Worm (Caenorhabditis elegans) whole organism, L4 larva: ENCODE results near the gene T22B2.1.
A peak's percentile ranks its signal among the peaks of the same experiment; 100 is the strongest.

Experiments
- D1046.2 ChIP-seq: fragments of 200-800 bp; sonication (Bioruptor generic); IDR thresholded peaks from 2 replicates; pipeline ENCODE4 v1.3.6; 2022; ENCODE audit warnings: missing genetic modification characterization, missing compliant biosample characterization
- F49E8.2 ChIP-seq: sonication (generic microtip); optimal IDR thresholded peaks from 2 replicates; lab custom pipeline; 2016; ENCODE audit warnings: missing compliant biosample characterization, mild to moderate bottlenecking, missing genetic modification characterization, borderline replicate concordance
- R02D3.7 ChIP-seq: fragments of 150-350 bp; sonication (generic microtip); optimal IDR thresholded peaks from 3 replicates; lab custom pipeline; 2014; ENCODE audit warnings: missing biosample characterization, missing genetic modification characterization
- aly-2 ChIP-seq: sonication (generic microtip); optimal IDR thresholded peaks from 2 replicates; lab custom pipeline; 2018; ENCODE audit warnings: missing biosample characterization, missing genetic modification characterization
- ceh-20 ChIP-seq: fragments of 200-800 bp; sonication (Bioruptor generic); IDR thresholded peaks from 2 replicates; pipeline ENCODE4 v1.3.6; 2022; ENCODE audit warnings: missing genetic modification reagents, missing genetic modification characterization, missing compliant biosample characterization
- ceh-28 ChIP-seq: fragments of 150-350 bp; optimal IDR thresholded peaks from 2 replicates; lab custom pipeline; 2014; ENCODE audit warnings: missing biosample characterization, missing genetic modification reagents, missing genetic modification characterization
- ceh-32 ChIP-seq: sonication (generic microtip); optimal IDR thresholded peaks from 2 replicates; lab custom pipeline; 2016; ENCODE audit warnings: mild to moderate bottlenecking, missing genetic modification characterization, missing compliant biosample characterization; ENCODE audit not compliant: poor library complexity
- ceh-82 ChIP-seq: sonication (generic microtip); optimal IDR thresholded peaks from 2 replicates; lab custom pipeline; 2017; ENCODE audit warnings: missing biosample characterization, missing genetic modification characterization
- ces-1 ChIP-seq: fragments of 150-350 bp; sonication (generic microtip); optimal IDR thresholded peaks from 4 replicates; lab custom pipeline; 2014; ENCODE audit warnings: missing biosample characterization, missing genetic modification reagents, missing genetic modification characterization
- daf-16 ChIP-seq, 3 experiments: sonication (generic microtip); optimal IDR thresholded peaks; 2 replicates each; lab custom pipeline; 2016 to 2017; ENCODE audit warnings: missing genetic modification characterization in 3 of 3, missing genetic modification reagents in 3 of 3, mild to moderate bottlenecking in 2 of 3, missing compliant biosample characterization in 2 of 3, missing biosample characterization in 1 of 3, moderate library complexity in 1 of 3
- daf-8 ChIP-seq: fragments of 200-800 bp; sonication (Bioruptor generic); IDR thresholded peaks from 2 replicates; pipeline ENCODE4 v1.3.6; 2022; ENCODE audit warnings: missing genetic modification characterization, missing compliant biosample characterization
- dmd-6 ChIP-seq: fragments of 200-800 bp; sonication (Bioruptor generic); IDR thresholded peaks from 2 replicates; pipeline ENCODE4 v1.3.6; 2022; ENCODE audit warnings: missing genetic modification reagents, missing genetic modification characterization, missing compliant biosample characterization
- duxl-1 ChIP-seq: sonication (generic microtip); optimal IDR thresholded peaks from 2 replicates; lab custom pipeline; 2016; ENCODE audit warnings: mild to moderate bottlenecking, missing genetic modification characterization, moderate library complexity, missing compliant biosample characterization; ENCODE audit not compliant: poor library complexity
- dve-1 ChIP-seq: sonication (generic microtip); optimal IDR thresholded peaks from 2 replicates; lab custom pipeline; 2017; ENCODE audit warnings: antibody characterized with exemption, mild to moderate bottlenecking, missing genetic modification characterization, missing compliant biosample characterization; ENCODE audit not compliant: insufficient read depth
- egl-43 ChIP-seq: fragments of 200-800 bp; sonication (Bioruptor generic); IDR thresholded peaks from 2 replicates; pipeline ENCODE4 v1.3.6; 2022; ENCODE audit warnings: missing genetic modification reagents, missing genetic modification characterization, missing compliant biosample characterization
- fkh-10 ChIP-seq: fragments of 150-350 bp; optimal IDR thresholded peaks from 2 replicates; lab custom pipeline; 2014; ENCODE audit warnings: missing biosample characterization, missing genetic modification reagents, missing genetic modification characterization
- hif-1 ChIP-seq, 2 experiments: sonication (generic microtip); optimal IDR thresholded peaks; 2 replicates each; lab custom pipeline; 2016 to 2017; ENCODE audit warnings: missing compliant biosample characterization in 2 of 2, missing genetic modification characterization in 2 of 2, missing genetic modification reagents in 2 of 2, missing genotype in 2 of 2, mild to moderate bottlenecking in 1 of 2
- hlh-11 ChIP-seq: fragments of 200-800 bp; sonication (Bioruptor generic); optimal IDR thresholded peaks from 2 replicates; lab custom pipeline; 2018; ENCODE audit warnings: mild to moderate bottlenecking, missing genetic modification characterization, missing compliant biosample characterization
- lim-7 ChIP-seq: fragments of 200-800 bp; sonication (Bioruptor generic); IDR thresholded peaks from 2 replicates; pipeline ENCODE4 v1.3.6; 2022; ENCODE audit warnings: missing genetic modification characterization, missing compliant biosample characterization
- lin-15B ChIP-seq: fragments of 150-350 bp; sonication (generic microtip); optimal IDR thresholded peaks from 3 replicates; lab custom pipeline; 2014; ENCODE audit warnings: missing biosample characterization, missing genetic modification characterization
- lin-29 ChIP-seq: fragments of 200-800 bp; sonication (Bioruptor generic); IDR thresholded peaks from 2 replicates; pipeline ENCODE4 v1.3.6; 2022; ENCODE audit warnings: missing genetic modification reagents, missing genetic modification characterization, missing compliant biosample characterization
- lin-38 ChIP-seq: fragments of 200-800 bp; sonication (Bioruptor generic); IDR thresholded peaks from 2 replicates; pipeline ENCODE4 v1.3.6; 2022; ENCODE audit warnings: missing genetic modification reagents, missing genetic modification characterization, missing compliant biosample characterization
- lsy-2 ChIP-seq, 2 experiments: fragments of 150-350 bp in 1 of 2; sonication (generic microtip) in 1 of 2; optimal IDR thresholded peaks; 2 replicates each; lab custom pipeline; 2014 to 2017; ENCODE audit warnings: missing biosample characterization in 2 of 2, missing genetic modification characterization in 2 of 2
- madf-5 ChIP-seq, 2 experiments: fragments of 200-800 bp; sonication (Bioruptor generic); IDR thresholded peaks; 2 replicates each; pipeline ENCODE4 v1.3.6; 2022; ENCODE audit warnings: missing compliant biosample characterization in 2 of 2, missing genetic modification characterization in 2 of 2
- mdl-1 ChIP-seq, 2 experiments: fragments of 150-350 bp in 1 of 2; sonication (generic microtip) in 1 of 2; optimal IDR thresholded peaks; 2 replicates each; lab custom pipeline; 2014 to 2017; ENCODE audit warnings: missing biosample characterization in 2 of 2, missing genetic modification characterization in 2 of 2
- mdt-29 ChIP-seq: fragments of 200-800 bp; sonication (Bioruptor generic); IDR thresholded peaks from 2 replicates; pipeline ENCODE4 v1.3.6; 2022; ENCODE audit warnings: missing genetic modification reagents, missing genetic modification characterization, missing compliant biosample characterization
- mxl-2 ChIP-seq: fragments of 200-800 bp; sonication (Bioruptor generic); conservative IDR thresholded peaks from 2 replicates; pipeline ENCODE4 v1.3.6; 2022; ENCODE audit warnings: missing genetic modification reagents, missing genetic modification characterization, missing compliant biosample characterization
- nhr-102 ChIP-seq: sonication (generic microtip); optimal IDR thresholded peaks from 2 replicates; lab custom pipeline; 2016; ENCODE audit warnings: mild to moderate bottlenecking, missing genetic modification characterization, moderate library complexity, missing compliant biosample characterization
- nhr-111 ChIP-seq: fragments of 200-800 bp; sonication (Bioruptor generic); optimal IDR thresholded peaks from 2 replicates; lab custom pipeline; 2018; ENCODE audit warnings: mild to moderate bottlenecking, missing genetic modification characterization, missing compliant biosample characterization
- nhr-25 ChIP-seq: sonication (generic microtip); optimal IDR thresholded peaks from 2 replicates; lab custom pipeline; 2017; ENCODE audit warnings: missing genetic modification characterization, mild to moderate bottlenecking, missing compliant biosample characterization, antibody characterized with exemption, moderate library complexity, borderline replicate concordance; ENCODE audit not compliant: insufficient read depth
- nhr-28 ChIP-seq: fragments of 150-350 bp; optimal IDR thresholded peaks from 2 replicates; lab custom pipeline; 2014; ENCODE audit warnings: missing biosample characterization, missing genetic modification characterization
- nhr-76 ChIP-seq: fragments of 150-350 bp; optimal IDR thresholded peaks from 2 replicates; lab custom pipeline; 2014; ENCODE audit warnings: missing biosample characterization, missing genetic modification characterization
- nhr-77 ChIP-seq: fragments of 150-350 bp; optimal IDR thresholded peaks from 2 replicates; lab custom pipeline; 2014; ENCODE audit warnings: missing biosample characterization, missing genetic modification characterization
- php-3 ChIP-seq: fragments of 200-800 bp; sonication (Bioruptor generic); IDR thresholded peaks from 2 replicates; pipeline ENCODE4 v1.3.6; 2022; ENCODE audit warnings: missing genetic modification reagents, missing genetic modification characterization, missing compliant biosample characterization
- pqm-1 ChIP-seq: sonication (generic microtip); optimal IDR thresholded peaks from 2 replicates; lab custom pipeline; 2017; ENCODE audit warnings: missing biosample characterization, missing genetic modification characterization
- saeg-2 ChIP-seq: fragments of 200-800 bp; sonication (Bioruptor generic); IDR thresholded peaks from 2 replicates; pipeline ENCODE4 v1.3.6; 2022; ENCODE audit warnings: missing genetic modification reagents, missing genetic modification characterization, missing compliant biosample characterization
- snpc-4 ChIP-seq: fragments of 150-350 bp; optimal IDR thresholded peaks from 2 replicates; lab custom pipeline; 2014; ENCODE audit warnings: missing biosample characterization, missing genetic modification characterization
- spr-1 ChIP-seq: sonication (generic microtip); optimal IDR thresholded peaks from 2 replicates; lab custom pipeline; 2016; ENCODE audit warnings: mild to moderate bottlenecking, missing genetic modification characterization, missing compliant biosample characterization
- tra-1 ChIP-seq: fragments of 200-800 bp; sonication (Bioruptor generic); IDR thresholded peaks from 2 replicates; pipeline ENCODE4 v1.3.6; 2022; ENCODE audit warnings: missing genetic modification reagents, missing genetic modification characterization, missing compliant biosample characterization
- unc-130 ChIP-seq: sonication (generic microtip); optimal IDR thresholded peaks from 2 replicates; lab custom pipeline; 2016; ENCODE audit warnings: missing genetic modification reagents, missing genetic modification characterization, missing compliant biosample characterization
- unc-62 ChIP-seq, 3 experiments: fragments of 150-350 bp in 1 of 3; sonication (generic microtip); optimal IDR thresholded peaks in 2 of 3; peaks in 1 of 3; 1 replicate in 1 of 3; 2 replicates in 2 of 3; lab custom pipeline; 2014 to 2017; ENCODE audit warnings: missing biosample characterization in 3 of 3, missing genetic modification characterization in 3 of 3, missing genetic modification reagents in 3 of 3, missing genotype in 1 of 3
- zfp-3 ChIP-seq: fragments of 200-800 bp; sonication (Bioruptor generic); conservative IDR thresholded peaks from 2 replicates; pipeline ENCODE4 v1.3.6; 2022; ENCODE audit warnings: missing genetic modification reagents, missing genetic modification characterization, missing compliant biosample characterization
- zip-11 ChIP-seq: fragments of 200-800 bp; sonication (Bioruptor generic); IDR thresholded peaks from 2 replicates; pipeline ENCODE4 v1.3.6; 2022; ENCODE audit warnings: missing genetic modification characterization, missing compliant biosample characterization

The T22B2.1 gene

ce11 chrX:3945681-3946080 is 19.8 kb downstream of the T22B2.1 start (continued):
- TF ChIP-seq R02D3.7 (tag; lab: Kevin White, UChicago) (no peak), fkh-10 (GFP tag; lab: Kevin White, UChicago) (no peak), zfp-3 (no peak), ceh-82 (tag; lab: Kevin White, UChicago) (no peak), duxl-1 (no peak), lin-29 (no peak)
- TF ChIP-seq, all 104 proteins: peak for 22

DNA sequence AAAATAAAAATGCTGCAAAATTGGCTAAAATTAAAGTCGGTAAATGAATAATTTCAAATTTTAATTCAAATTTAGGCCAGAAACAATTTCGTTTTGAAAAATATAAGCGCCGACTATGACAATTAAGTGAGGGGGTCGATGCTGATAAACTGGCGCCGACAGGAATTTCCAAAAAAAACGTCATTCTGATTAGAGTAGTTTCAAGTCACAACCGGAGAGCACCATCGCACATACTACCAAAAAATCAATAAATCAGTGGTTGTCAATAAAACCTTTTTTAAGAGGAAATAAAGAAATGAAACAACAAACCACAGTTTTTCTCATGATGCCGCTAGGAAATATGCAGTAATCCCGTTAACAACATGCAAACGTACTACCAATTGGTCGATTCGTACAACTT is 23.1 kb downstream of the T22B2.1 start:
- no peak for TF ChIP-seq nhr-77 (tag; lab: Kevin White, UChicago)
- no peak for TF ChIP-seq aly-2
- TF ChIP-seq dmd-6 (GFP tag; lab: Robert Waterston, UW) = peak; percentile 47
- TF ChIP-seq hif-1 (tag; optimal IDR thresholded peaks at IDR 0.05; lab: Kevin White, UChicago) = no peak
- TF ChIP-seq pqm-1 (tag; lab: Kevin White, UChicago) = peak; percentile 65
- no peak for TF ChIP-seq ceh-32 (tag; lab: Kevin White, UChicago)
- TF ChIP-seq nhr-28 (tag; lab: Kevin White, UChicago) = peak; percentile 40
- TF ChIP-seq daf-16 (GFP tag; optimal IDR thresholded peaks at IDR 0.05; lab: Kevin White, UChicago) = no peak
- TF ChIP-seq daf-16 (tag; optimal IDR thresholded peaks at IDR 0.05; lab: Kevin White, UChicago) = peak; percentile 71
- TF ChIP-seq tra-1 (GFP tag; lab: Robert Waterston, UW) = 0 out of 2 replicates have a peak, but pooled peaks have one; percentile 43
- TF ChIP-seq madf-5 (GFP tag; IDR thresholded peaks at IDR 0.05; lab: Robert Waterston, UW) = no peak
- TF ChIP-seq hlh-11 (tag; lab: Kevin White, UChicago) = peak; percentile 41
- TF ChIP-seq lin-15B = no peak
- TF ChIP-seq dve-1 (tag; lab: Kevin White, UChicago) = peak; percentile 37
- peak; percentile 1 for TF ChIP-seq ceh-28 (tag; lab: Kevin White, UChicago)

ce11 chrX:3949763-3950162 is 23.9 kb downstream of the T22B2.1 start:
- TF ChIP-seq nhr-111 (GFP tag; lab: Kevin White, UChicago) = no peak
- TF ChIP-seq nhr-76 (tag; lab: Kevin White, UChicago) = no peak
- TF ChIP-seq mxl-2 (GFP tag; lab: Robert Waterston, UW) = no peak
- TF ChIP-seq egl-43 (GFP tag; lab: Robert Waterston, UW) = no peak
- no peak for TF ChIP-seq nhr-102 (tag; lab: Kevin White, UChicago)
- TF ChIP-seq snpc-4 = no peak
- TF ChIP-seq spr-1 = no peak
- no peak for TF ChIP-seq F49E8.2
- TF ChIP-seq D1046.2 = no peak
- no peak for TF ChIP-seq zip-11 (GFP tag; lab: Robert Waterston, UW)
- no peak for TF ChIP-seq saeg-2 (GFP tag; lab: Robert Waterston, UW)
- no peak for TF ChIP-seq hlh-11 (tag; lab: Kevin White, UChicago)
- no peak for TF ChIP-seq mdt-29
- TF ChIP-seq daf-16 (GFP tag; optimal IDR thresholded peaks at IDR 0.05; lab: Kevin White, UChicago) = no peak
- no peak for TF ChIP-seq daf-16 (tag; optimal IDR thresholded peaks at IDR 0.05; lab: Kevin White, UChicago)
- no peak for TF ChIP-seq lin-15B
- no peak for TF ChIP-seq nhr-25 (tag; lab: Kevin White, UChicago)
- TF ChIP-seq dmd-6 (GFP tag; lab: Robert Waterston, UW) = no peak
- no peak for TF ChIP-seq lin-38
- TF ChIP-seq ces-1 = no peak

ce11 chrX:3952737-3953136 is 26.9 kb downstream of the T22B2.1 start:
- TF ChIP-seq mdl-1 (tag; optimal IDR thresholded peaks at IDR 0.05; lab: Kevin White, UChicago) (no peak), php-3 (GFP tag; lab: Robert Waterston, UW) (peak; percentile 94), lsy-2 (tag; optimal IDR thresholded peaks at IDR 0.05; lab: Kevin White, UChicago) (peak in 1 of 2 experiments; percentile 3), nhr-25 (tag; lab: Kevin White, UChicago) (no peak), dmd-6 (GFP tag; lab: Robert Waterston, UW) (peak; percentile 52), tra-1 (GFP tag; lab: Robert Waterston, UW) (0 out of 2 replicates have a peak, but pooled peaks have one; percentile 24), ceh-20 (GFP tag; lab: Robert Waterston, UW) (0 out of 2 replicates have a peak, but pooled peaks have one; percentile 34), unc-62 (GFP tag; optimal IDR thresholded peaks at IDR 0.05 in 1 of 2; lab: Kevin White, UChicago) (peak in 1 of 2 experiments; percentile 85), unc-62 (tag; optimal IDR thresholded peaks at IDR 0.05; lab: Kevin White, UChicago) (no peak), daf-16 (GFP tag; optimal IDR thresholded peaks at IDR 0.05; lab: Kevin White, UChicago) (no peak), daf-16 (tag; optimal IDR thresholded peaks at IDR 0.05; lab: Kevin White, UChicago) (peak; percentile 61), pqm-1 (tag; lab: Kevin White, UChicago) (peak; percentile 41), hlh-11 (tag; lab: Kevin White, UChicago) (peak; percentile 48), nhr-77 (tag; lab: Kevin White, UChicago) (peak; percentile 32), nhr-102 (tag; lab: Kevin White, UChicago) (peak; percentile 21), daf-8 (GFP tag; lab: Robert Waterston, UW) (no peak), lim-7 (GFP tag; lab: Robert Waterston, UW) (no peak), dve-1 (tag; lab: Kevin White, UChicago) (peak; percentile 82), unc-130 (GFP tag; lab: Kevin White, UChicago) (no peak), nhr-28 (tag; lab: Kevin White, UChicago) (peak; percentile 36)
- TF ChIP-seq, all 104 proteins: peak for 13
